Worm (Caenorhabditis elegans): Measurements from ENCODE around the gene rabs-5.

rabs-5 gene

DNA sequence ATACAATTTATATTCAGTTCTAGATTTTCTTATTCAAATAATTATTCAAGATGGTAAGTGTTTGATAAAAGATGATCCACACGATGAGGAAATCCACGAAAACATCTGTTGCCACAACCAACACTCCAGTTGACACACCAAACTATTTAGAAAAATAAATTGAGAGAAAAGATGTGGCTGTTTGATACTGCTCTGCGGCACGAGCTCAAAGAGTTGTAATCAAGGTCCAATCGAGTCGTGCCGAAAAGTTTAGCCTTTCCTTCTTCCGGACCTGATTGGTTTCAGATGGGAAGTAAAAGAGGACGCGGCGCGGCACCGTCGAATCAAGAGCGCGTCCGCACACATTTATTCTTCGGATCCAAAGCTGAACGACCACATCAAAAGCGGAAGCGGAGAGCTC is 29.1 kb upstream of the rabs-5 start:
- TF ChIP-seq drap-1 (GFP tag; optimal IDR thresholded peaks at IDR 0.05) (no peak), lsy-2 (tag; optimal IDR thresholded peaks at IDR 0.05) (no peak), nhr-76 (tag; optimal IDR thresholded peaks at IDR 0.05) (no peak), bed-3 (GFP tag; optimal IDR thresholded peaks at IDR 0.05) (no peak), tbx-8 (GFP tag; optimal IDR thresholded peaks at IDR 0.05) (no peak), zip-8 (tag; optimal IDR thresholded peaks at IDR 0.05) (no peak), ces-1 (GFP tag; optimal IDR thresholded peaks at IDR 0.05) (no peak), hlh-1 (tag; optimal IDR thresholded peaks at IDR 0.05) (no peak)

DNA sequence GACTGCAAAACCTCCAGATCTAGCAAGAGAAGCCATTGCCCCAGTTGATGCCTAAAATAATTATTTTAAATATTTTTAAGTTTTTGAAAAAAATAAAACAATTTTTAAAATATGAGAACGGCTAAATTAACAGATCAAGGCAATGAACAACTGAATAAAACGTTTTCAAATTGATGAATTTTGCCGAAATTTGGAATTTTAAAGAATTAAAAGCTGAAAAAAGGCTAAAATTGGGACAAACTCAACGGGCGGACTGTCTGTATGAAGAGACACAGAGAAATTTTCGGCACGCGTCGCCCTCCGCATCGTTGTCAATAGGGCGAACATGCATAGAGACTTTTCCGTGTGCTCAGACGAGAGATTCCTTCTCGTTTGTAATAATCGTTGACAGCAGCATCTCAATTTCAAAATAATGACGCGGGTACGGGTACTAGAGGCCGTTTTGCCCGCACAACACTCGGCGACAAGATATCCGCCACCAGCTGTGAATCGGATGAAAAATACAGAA is 28.7 kb upstream of the rabs-5 start, which contains the start of the genes isp-1 and islo-1:
TSS of gene isp-1 (minus strand) at position 51 of the 508 bp plus-strand sequence.
TSS of gene islo-1 (plus strand) at position 385 of the 508 bp plus-strand sequence.
- TF ChIP-seq mep-1 (tag; optimal IDR thresholded peaks at IDR 0.05), result peak; percentile 77
- TF ChIP-seq tbx-8 (GFP tag; optimal IDR thresholded peaks at IDR 0.05), result no peak
- peak; percentile 28 for TF ChIP-seq cnd-1 (tag; optimal IDR thresholded peaks at IDR 0.05)
- TF ChIP-seq lin-13 (tag; optimal IDR thresholded peaks at IDR 0.05), result peak; percentile 18
- no peak for TF ChIP-seq zip-8 (tag; optimal IDR thresholded peaks at IDR 0.05)
- TF ChIP-seq ceh-83 (GFP tag; optimal IDR thresholded peaks at IDR 0.05), result no peak
- TF ChIP-seq ces-1 (GFP tag; optimal IDR thresholded peaks at IDR 0.05), result peak; percentile 11
- TF ChIP-seq pha-4 (tag; optimal IDR thresholded peaks at IDR 0.05), result peak; percentile 73
- peak; percentile 42 for TF ChIP-seq lsy-2 (tag; optimal IDR thresholded peaks at IDR 0.05)
- TF ChIP-seq bed-3 (GFP tag; optimal IDR thresholded peaks at IDR 0.05), result no peak
- peak; percentile 42 for TF ChIP-seq unc-120 (tag; optimal IDR thresholded peaks at IDR 0.05; ENCODE audit: poor library complexity, severe bottlenecking)
- TF ChIP-seq hlh-1 (tag; optimal IDR thresholded peaks at IDR 0.05), result peak; percentile 47
- peak; percentile 38 for TF ChIP-seq unc-62 (GFP tag; optimal IDR thresholded peaks at IDR 0.05)
- TF ChIP-seq ceh-39 (tag; optimal IDR thresholded peaks at IDR 0.05), result peak; percentile 37

DNA sequence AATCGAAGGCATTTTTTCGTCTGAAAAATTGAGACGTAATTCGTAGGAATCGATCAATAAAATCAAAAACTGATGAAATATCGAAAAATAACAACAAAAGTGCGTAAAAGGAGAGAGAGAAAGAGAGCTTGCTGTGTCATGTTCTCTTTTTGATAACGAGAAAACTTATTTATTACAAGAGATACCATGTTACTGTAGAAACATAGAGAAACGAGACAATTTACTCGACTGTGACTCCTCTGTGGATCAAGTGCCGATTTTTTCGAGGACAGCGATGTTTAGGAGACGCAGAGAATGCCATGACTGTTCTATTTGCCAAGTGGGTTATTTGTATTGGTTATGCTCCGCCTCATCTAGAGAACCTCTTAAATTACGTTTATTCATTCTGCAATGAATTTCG is 26.1 kb upstream of the rabs-5 start, which contains the start of gene sph-1:
TSS of gene sph-1 (minus strand) at position 23 of the 400 bp plus-strand sequence.
- TF ChIP-seq pha-4 (tag; optimal IDR thresholded peaks at IDR 0.05) (peak; percentile 70), nhr-76 (tag; optimal IDR thresholded peaks at IDR 0.05) (no peak), unc-120 (tag; optimal IDR thresholded peaks at IDR 0.05; ENCODE audit: poor library complexity, severe bottlenecking) (no peak), sem-2 (GFP tag; optimal IDR thresholded peaks at IDR 0.05) (no peak)

DNA sequence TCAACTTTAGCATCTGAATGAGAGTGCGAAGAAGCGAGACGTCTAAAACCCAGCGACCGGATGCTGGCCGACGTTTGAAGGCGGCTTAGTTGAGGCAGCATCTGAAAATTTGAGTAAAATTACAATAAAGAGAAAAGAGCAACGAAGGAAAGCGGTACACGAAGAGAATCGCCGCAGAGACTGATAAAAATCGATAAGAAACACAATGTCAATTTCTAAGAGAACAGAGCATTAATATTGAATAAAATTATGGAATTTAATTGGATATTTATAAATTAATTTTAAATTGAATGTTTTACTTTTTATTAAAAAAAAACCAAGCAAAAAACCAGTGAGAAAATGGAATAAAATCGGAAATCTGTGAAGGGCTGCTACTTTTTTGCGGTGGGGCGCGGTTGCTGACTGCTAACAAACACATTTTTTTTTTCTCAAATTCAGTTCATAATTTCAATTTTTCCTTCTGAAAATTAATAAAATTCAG is 22.8 kb upstream of the rabs-5 start, which contains the start of the genes ndub-11 and moc-3:
TSS of gene ndub-11 (minus strand) at position 101 of the 481 bp plus-strand sequence.
TSS of gene moc-3 (plus strand) at position 431 of the 481 bp plus-strand sequence.
- TF ChIP-seq cnd-1 (tag; optimal IDR thresholded peaks at IDR 0.05) (no peak), drap-1 (GFP tag; optimal IDR thresholded peaks at IDR 0.05) (no peak), ceh-43 (GFP tag; optimal IDR thresholded peaks at IDR 0.05) (no peak), M03D4.4 (tag; optimal IDR thresholded peaks at IDR 0.05) (no peak), ceh-83 (GFP tag; optimal IDR thresholded peaks at IDR 0.05) (no peak)

DNA sequence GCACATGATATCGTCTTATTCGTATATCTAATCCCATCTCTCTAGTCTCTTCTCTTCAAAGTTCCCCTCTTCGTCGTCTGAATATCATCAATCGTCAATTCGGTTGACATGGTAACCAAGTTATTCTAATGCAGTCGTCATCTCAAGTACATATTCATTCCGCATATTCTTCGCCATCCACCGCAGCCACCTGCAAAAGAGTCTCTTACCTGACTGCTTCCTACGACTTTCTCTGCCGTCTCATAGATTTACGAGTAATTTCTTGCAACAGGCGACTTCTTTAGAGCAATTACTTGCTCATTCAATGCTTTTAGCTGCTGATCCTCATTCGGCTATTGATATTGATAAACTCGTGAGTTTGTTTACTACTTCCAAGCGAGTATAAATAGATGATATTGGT is 20.0 kb upstream of the rabs-5 start:
- TF ChIP-seq nhr-12 (tag; optimal IDR thresholded peaks at IDR 0.05) (no peak), ham-2 (GFP tag; optimal IDR thresholded peaks at IDR 0.05) (no peak), drap-1 (GFP tag; optimal IDR thresholded peaks at IDR 0.05) (no peak), ceh-83 (GFP tag; optimal IDR thresholded peaks at IDR 0.05) (no peak), mep-1 (tag; optimal IDR thresholded peaks at IDR 0.05) (no peak), unc-62 (GFP tag; optimal IDR thresholded peaks at IDR 0.05) (no peak), tbx-8 (GFP tag; optimal IDR thresholded peaks at IDR 0.05) (no peak), ceh-43 (GFP tag; optimal IDR thresholded peaks at IDR 0.05) (no peak), mab-5 (tag; optimal IDR thresholded peaks at IDR 0.05) (no peak), unc-120 (tag; optimal IDR thresholded peaks at IDR 0.05; ENCODE audit: poor library complexity, severe bottlenecking) (no peak)

- no peak for TF ChIP-seq lin-32 (GFP tag; optimal IDR thresholded peaks at IDR 0.05)
- TF ChIP-seq nhr-12 (tag; optimal IDR thresholded peaks at IDR 0.05), result no peak
- TF ChIP-seq mls-2 (tag; optimal IDR thresholded peaks at IDR 0.05), result no peak
- no peak for TF ChIP-seq sptf-1 (tag; optimal IDR thresholded peaks at IDR 0.05)
- no peak for TF ChIP-seq zip-8 (tag; optimal IDR thresholded peaks at IDR 0.05)
- TF ChIP-seq M03D4.4 (tag; optimal IDR thresholded peaks at IDR 0.05), result no peak
- no peak for TF ChIP-seq nhr-2 (tag; optimal IDR thresholded peaks at IDR 0.05)
- no peak for TF ChIP-seq bed-3 (GFP tag; optimal IDR thresholded peaks at IDR 0.05)
- TF ChIP-seq nhr-76 (tag; optimal IDR thresholded peaks at IDR 0.05), result no peak
- no peak for TF ChIP-seq lsy-2 (tag; optimal IDR thresholded peaks at IDR 0.05)
- no peak for TF ChIP-seq unc-39 (tag; optimal IDR thresholded peaks at IDR 0.05)
- TF ChIP-seq ces-1 (GFP tag; optimal IDR thresholded peaks at IDR 0.05), result no peak
- no peak for TF ChIP-seq flh-1 (GFP tag; optimal IDR thresholded peaks at IDR 0.05)
- no peak for TF ChIP-seq ceh-83 (GFP tag; optimal IDR thresholded peaks at IDR 0.05)
- no peak for TF ChIP-seq snpc-4 (tag; optimal IDR thresholded peaks at IDR 0.05)
- no peak for TF ChIP-seq nhr-237 (tag; optimal IDR thresholded peaks at IDR 0.05)
- no peak for TF ChIP-seq ceh-39 (tag; optimal IDR thresholded peaks at IDR 0.05)
- TF ChIP-seq mab-5 (tag; optimal IDR thresholded peaks at IDR 0.05), result no peak
- TF ChIP-seq lin-13 (tag; optimal IDR thresholded peaks at IDR 0.05), result no peak
- TF ChIP-seq elt-3 (tag; optimal IDR thresholded peaks at IDR 0.05), result no peak
Measured at ce11 chrIV:8126902-8127301, 19.5 kb upstream of the rabs-5 start, which contains the start of gene ceph-41. TSS of gene ceph-41 (plus strand) at chrIV:8127202.

Measured in whole organism, mixed stage, embryonic.